Fruit fly (Drosophila melanogaster) whole organism, larva: Measurements from ENCODE around the gene Jupiter.

Experiments used
- noc ChIP-seq: fragments of 200-800 bp; sonication (Bioruptor generic); optimal IDR thresholded peaks from 3 replicates; lab custom pipeline; 2019; ENCODE audit warnings: missing biosample characterization, mild to moderate bottlenecking, missing genetic modification characterization, moderate library complexity

Gene Jupiter

dm6 chr3R:11646826-11647225 lies 27.1 kb upstream of the Jupiter start:
- TF ChIP-seq noc (tag; lab: Kevin White, UChicago), result no peak

- peak; percentile 3 for TF ChIP-seq noc (tag; lab: Kevin White, UChicago)
Measured at dm6 chr3R:11639946-11640588, 20.4 kb upstream of the Jupiter start.

dm6 chr3R:11637586-11637985 lies 17.9 kb upstream of the Jupiter start:
- TF ChIP-seq noc (tag; lab: Kevin White, UChicago), result no peak

- TF ChIP-seq noc (tag; lab: Kevin White, UChicago), result no peak
Measured at dm6 chr3R:11628416-11629041, 8.8 kb upstream of the Jupiter start, which contains the start of gene CG14712. CG14712 (plus strand) TSS chr3R:11628759.

- TF ChIP-seq noc (tag; lab: Kevin White, UChicago), result no peak
Measured at dm6 chr3R:11626571-11626970, 6.9 kb upstream of the Jupiter start, which contains the start of the genes CG6813 and CG18764. CG6813 (minus strand) TSS chr3R:11626638. CG18764 (plus strand) TSS chr3R:11626889.

- no peak for TF ChIP-seq noc (tag; lab: Kevin White, UChicago)
Measured at dm6 chr3R:11625544-11625943, 5.8 kb upstream of the Jupiter start, which contains the start of gene Zaf1. Zaf1 (minus strand) TSS chr3R:11625644.

dm6 chr3R:11623025-11623424 lies 3.3 kb upstream of the Jupiter start, which contains the start of gene CG14711:
CG14711 (plus strand) TSS chr3R:11623339.
- no peak for TF ChIP-seq noc (tag; lab: Kevin White, UChicago)

dm6 chr3R:11618879-11619278 lies 827 bp downstream of the Jupiter start:
- no peak for TF ChIP-seq noc (tag; lab: Kevin White, UChicago)

- TF ChIP-seq noc (tag; lab: Kevin White, UChicago), result no peak
Measured at dm6 chr3R:11617849-11618248, 1.9 kb downstream of the Jupiter start.

dm6 chr3R:11617363-11617762 lies 2.3 kb downstream of the Jupiter start:
- no peak for TF ChIP-seq noc (tag; lab: Kevin White, UChicago)

dm6 chr3R:11616219-11616618 lies 3.5 kb downstream of the Jupiter start:
- TF ChIP-seq noc (tag; lab: Kevin White, UChicago), result no peak

- no peak for TF ChIP-seq noc (tag; lab: Kevin White, UChicago)
Measured at dm6 chr3R:11615415-11616104, 4.1 kb downstream of the Jupiter start.

- no peak for TF ChIP-seq noc (tag; lab: Kevin White, UChicago)
Measured at dm6 chr3R:11614507-11614906, 5.2 kb downstream of the Jupiter start.

dm6 chr3R:11614107-11614506 lies 5.6 kb downstream of the Jupiter start:
- TF ChIP-seq noc (tag; lab: Kevin White, UChicago), result no peak

- no peak for TF ChIP-seq noc (tag; lab: Kevin White, UChicago)
Measured at dm6 chr3R:11613252-11614036, 6.3 kb downstream of the Jupiter start.
